Fruit fly (Drosophila melanogaster) whole organism, embryonic: Measurements from ENCODE around the gene CG5235.

Experiments
- CG13424 ChIP-seq: fragments of 200-800 bp; sonication (Bioruptor generic); optimal IDR thresholded peaks from 2 replicates; lab custom pipeline; 2019; ENCODE audit warnings: missing biosample characterization, mild to moderate bottlenecking, missing genetic modification characterization, moderate library complexity
- CG2712 ChIP-seq: fragments of 200-800 bp; optimal IDR thresholded peaks from 3 replicates; lab custom pipeline; 2019; ENCODE audit warnings: missing biosample characterization, mild to moderate bottlenecking, missing genetic modification characterization, moderate library complexity
- CG30431 ChIP-seq: fragments of 200-800 bp; sonication (Bioruptor generic); optimal IDR thresholded peaks from 2 replicates; lab custom pipeline; 2017; ENCODE audit warnings: missing biosample characterization, missing genetic modification characterization
- Fer1 ChIP-seq: fragments of 200-800 bp; sonication (Bioruptor generic); optimal IDR thresholded peaks from 2 replicates; lab custom pipeline; 2017; ENCODE audit warnings: missing biosample characterization, mild to moderate bottlenecking, missing genetic modification characterization
- Lim3 ChIP-seq: fragments of 200-800 bp; sonication (Bioruptor generic); IDR thresholded peaks from 2 replicates; pipeline ENCODE4 v1.3.6; 2022; ENCODE audit warnings: missing biosample characterization, missing genetic modification characterization
- btn ChIP-seq: fragments of 200-800 bp; sonication (Bioruptor generic); optimal IDR thresholded peaks from 2 replicates; lab custom pipeline; 2016; ENCODE audit warnings: missing biosample characterization, missing genetic modification characterization
- caup ChIP-seq: fragments of 200-800 bp; sonication (Bioruptor generic); optimal IDR thresholded peaks from 3 replicates; lab custom pipeline; 2017; ENCODE audit warnings: missing biosample characterization, mild to moderate bottlenecking, missing genetic modification characterization, moderate library complexity; ENCODE audit not compliant: severe bottlenecking
- danr ChIP-seq: fragments of 200-800 bp; sonication (Bioruptor generic); IDR thresholded peaks from 2 replicates; pipeline ENCODE4 v1.3.6; 2022; ENCODE audit warnings: missing biosample characterization, missing genetic modification characterization
- pum ChIP-seq: fragments of 200-800 bp; sonication (Bioruptor generic); optimal IDR thresholded peaks from 2 replicates; lab custom pipeline; 2016; ENCODE audit warnings: missing biosample characterization, missing genetic modification characterization

DNA sequence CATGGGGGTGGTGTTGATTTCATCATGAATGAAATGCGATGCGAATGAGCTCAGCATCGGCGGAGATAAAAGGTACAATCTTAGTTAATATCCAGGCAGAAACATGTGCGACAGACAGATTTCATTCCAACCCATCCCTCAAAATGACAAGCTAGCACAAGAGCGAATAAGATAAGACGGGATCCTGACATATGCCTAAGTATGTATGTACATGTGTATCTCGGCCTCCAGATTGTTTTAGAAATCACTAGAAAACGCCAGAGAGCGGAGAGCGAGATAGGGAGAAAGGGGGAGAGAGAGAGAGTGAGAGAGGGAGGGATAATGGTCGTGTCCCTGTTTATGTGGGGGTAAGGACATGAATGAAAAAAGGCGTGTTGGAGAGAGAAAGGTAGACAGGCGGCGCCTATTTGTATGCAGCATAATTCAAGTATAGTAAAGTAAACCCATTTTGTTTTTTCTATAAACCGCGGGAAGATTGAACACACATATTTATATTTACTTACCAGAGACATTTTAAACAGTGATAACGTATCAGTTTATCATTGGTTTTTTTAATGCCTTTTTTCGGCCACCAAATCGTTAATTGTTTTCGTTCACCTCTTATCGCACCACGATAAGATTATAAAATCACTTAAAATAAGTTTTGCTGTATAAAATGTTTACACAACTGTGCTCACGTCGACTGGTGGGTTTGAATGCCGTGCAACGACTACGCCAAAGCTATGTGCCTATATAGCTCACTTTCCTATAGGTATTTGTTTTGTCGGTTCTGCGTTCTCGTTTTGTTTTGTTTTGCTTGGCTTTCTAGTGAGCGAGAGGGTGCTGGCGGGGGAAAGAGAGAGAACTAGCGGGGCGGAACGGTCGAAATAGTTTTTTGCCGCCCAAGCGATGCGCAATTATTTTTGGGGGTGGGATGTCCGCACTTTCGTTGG is 40.0 kb downstream of the CG5235 start:
- TF ChIP-seq Lim3 (GFP tag; lab: Robert Waterston, UW) (peak; percentile 63; the same call in 1 of the 2 replicates), CG2712 (tag; lab: Kevin White, UChicago) (no peak), Fer1 (GFP tag; lab: Kevin White, UChicago) (peak; percentile 62), caup (peak; percentile 44), pum (peak; percentile 8), CG13424 (tag; lab: Kevin White, UChicago) (peak; percentile 5), danr (no peak), CG30431 (GFP tag; lab: Kevin White, UChicago) (no peak), btn (GFP tag; lab: Kevin White, UChicago) (no peak)
